Worm (Caenorhabditis elegans): ENCODE data around the gene C18D1.2.
A peak's percentile ranks its signal among the peaks of the same experiment; 100 is the strongest.

C18D1.2 gene

DNA sequence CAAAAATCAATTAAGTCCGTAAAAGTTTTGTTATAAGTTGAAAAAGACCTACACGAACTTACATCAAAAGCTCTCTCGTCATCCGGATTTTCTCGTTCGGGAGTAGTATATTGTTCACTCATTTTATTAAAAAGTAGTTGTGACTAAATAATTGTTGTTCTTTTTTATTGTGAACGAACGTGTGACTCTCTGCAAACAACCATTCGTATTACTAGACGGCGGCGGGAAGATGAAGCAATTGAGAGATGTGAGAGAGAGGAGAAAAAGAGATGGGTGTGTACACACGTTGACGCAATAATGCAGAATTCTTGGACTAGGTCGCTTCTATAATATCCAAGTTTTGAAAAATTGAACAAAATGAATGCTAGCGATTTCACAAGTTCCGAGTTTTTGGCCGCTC lies 11.8 kb upstream of the C18D1.2 start, which contains the start of the genes F52H3.11 and bath-38 (continued):
- TF ChIP-seq daf-19 (GFP tag; conservative IDR thresholded peaks at IDR 0.05) (no peak), ZK546.5 (tag; optimal IDR thresholded peaks at IDR 0.05) (no peak), nhr-42 (GFP tag; IDR thresholded peaks at IDR 0.05) (no peak), pqm-1 (tag; optimal IDR thresholded peaks at IDR 0.05) (no peak), dmd-9 (GFP tag; IDR thresholded peaks at IDR 0.05) (no peak), nhr-237 (tag; optimal IDR thresholded peaks at IDR 0.05) (no peak), lin-29 (GFP tag; IDR thresholded peaks at IDR 0.05) (no peak), F26F4.8 (GFP tag; conservative IDR thresholded peaks at IDR 0.05) (no peak), lir-3 (tag; optimal IDR thresholded peaks at IDR 0.05) (no peak), php-3 (GFP tag; IDR thresholded peaks at IDR 0.05) (no peak), daf-12 (tag; optimal IDR thresholded peaks at IDR 0.05) (no peak), zip-11 (GFP tag; IDR thresholded peaks at IDR 0.05) (no peak), arid-1 (GFP tag; conservative IDR thresholded peaks at IDR 0.05) (no peak), skn-1 (tag; optimal IDR thresholded peaks at IDR 0.05) (no peak), egl-43 (GFP tag; IDR thresholded peaks at IDR 0.05) (no peak), nhr-25 (tag; optimal IDR thresholded peaks at IDR 0.05; ENCODE audit: borderline replicate concordance, insufficient read depth) (no peak), hlh-30 (tag; optimal IDR thresholded peaks at IDR 0.05; ENCODE audit: insufficient read depth) (peak; percentile 72), zfp-2 (tag; optimal IDR thresholded peaks at IDR 0.05) (no peak), dve-1 (tag; optimal IDR thresholded peaks at IDR 0.05; ENCODE audit: insufficient read depth) (peak; percentile 58), ZK337.2 (GFP tag; IDR thresholded peaks at IDR 0.05) (no peak), nhr-102 (tag; optimal IDR thresholded peaks at IDR 0.05) (no peak), daf-8 (GFP tag; IDR thresholded peaks at IDR 0.05) (no peak), D1046.2 (GFP tag; IDR thresholded peaks at IDR 0.05) (no peak), zip-2 (tag; optimal IDR thresholded peaks at IDR 0.05) (no peak), T26A8.4 (GFP tag; IDR thresholded peaks at IDR 0.05) (no peak), fos-1 (tag; optimal IDR thresholded peaks at IDR 0.05) (no peak), set-16 (GFP tag; IDR thresholded peaks at IDR 0.05) (no peak), snpc-4 (tag; optimal IDR thresholded peaks at IDR 0.05) (no peak), F44E2.7 (GFP tag; IDR thresholded peaks at IDR 0.05) (no peak), Y75B8A.6 (GFP tag; IDR thresholded peaks at IDR 0.05) (no peak), saeg-2 (GFP tag; IDR thresholded peaks at IDR 0.05) (no peak), pha-4 (GFP tag; IDR thresholded peaks at IDR 0.05) (no peak), pha-4 (tag; optimal IDR thresholded peaks at IDR 0.05) (peak; percentile 68), Y5F2A.4 (GFP tag; optimal IDR thresholded peaks at IDR 0.05) (no peak), tag-97 (GFP tag; IDR thresholded peaks at IDR 0.05) (no peak), lin-39 (tag; optimal IDR thresholded peaks at IDR 0.05) (no peak), duxl-1 (tag; optimal IDR thresholded peaks at IDR 0.05; ENCODE audit: poor library complexity) (no peak), cey-2 (tag; optimal IDR thresholded peaks at IDR 0.05; ENCODE audit: borderline replicate concordance, insufficient read depth) (no peak), dpl-1 (GFP tag; optimal IDR thresholded peaks at IDR 0.05) (peak; percentile 54)

DNA sequence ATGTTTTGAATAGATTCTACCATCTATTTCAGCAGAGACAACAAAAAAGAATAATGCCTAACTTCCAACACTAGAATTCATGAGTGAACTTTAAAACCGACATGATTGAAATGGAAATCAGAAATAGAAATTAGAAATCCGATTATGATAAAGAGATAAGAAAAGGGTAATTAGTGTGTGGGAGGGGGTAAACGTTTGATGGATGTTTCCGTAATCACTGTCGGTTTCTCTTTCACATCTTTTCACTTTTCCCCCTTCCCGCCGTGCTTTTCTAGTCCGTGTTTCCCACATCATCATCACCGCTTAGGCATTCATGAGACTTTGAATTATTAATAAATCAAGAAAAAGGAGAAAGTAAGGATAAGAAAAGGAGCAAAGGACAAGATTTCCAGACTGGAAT lies 11.1 kb upstream of the C18D1.2 start:
- TF ChIP-seq nhr-6 (tag; optimal IDR thresholded peaks at IDR 0.05) (no peak), F49E8.2 (tag; optimal IDR thresholded peaks at IDR 0.05; ENCODE audit: borderline replicate concordance) (no peak), nhr-77 (tag; optimal IDR thresholded peaks at IDR 0.05) (no peak), F37D6.2 (tag; optimal IDR thresholded peaks at IDR 0.05) (no peak), tra-1 (GFP tag; IDR thresholded peaks at IDR 0.05) (no peak), nhr-11 (tag; optimal IDR thresholded peaks at IDR 0.05) (no peak), vab-7 (GFP tag; IDR thresholded peaks at IDR 0.05) (no peak), mdt-29 (GFP tag; IDR thresholded peaks at IDR 0.05) (no peak), nhr-42 (GFP tag; IDR thresholded peaks at IDR 0.05) (no peak), ceh-82 (tag; optimal IDR thresholded peaks at IDR 0.05) (no peak), spr-3 (GFP tag; optimal IDR thresholded peaks at IDR 0.05) (no peak), nhr-111 (GFP tag; optimal IDR thresholded peaks at IDR 0.05) (no peak), nhr-102 (tag; optimal IDR thresholded peaks at IDR 0.05) (no peak), arid-1 (GFP tag; conservative IDR thresholded peaks at IDR 0.05) (no peak)
